Worm (Caenorhabditis elegans) whole organism, L2 larva: Measurements from ENCODE around the gene nhr-128.

Experiments used
- C34F6.9 ChIP-seq: fragments of 150-350 bp; optimal IDR thresholded peaks from 2 replicates; lab custom pipeline; 2014; ENCODE audit warnings: missing biosample characterization, missing genetic modification characterization
- F13H6.1 ChIP-seq: sonication (generic microtip); optimal IDR thresholded peaks from 2 replicates; lab custom pipeline; 2016; ENCODE audit warnings: missing genetic modification characterization, missing compliant biosample characterization
- Y55F3AM.14 ChIP-seq: fragments of 200-800 bp; sonication (Bioruptor generic); optimal IDR thresholded peaks from 2 replicates; lab custom pipeline; 2018; ENCODE audit warnings: mild to moderate bottlenecking, missing genetic modification characterization, missing compliant biosample characterization
- ZK546.5 ChIP-seq: sonication (generic microtip); optimal IDR thresholded peaks from 2 replicates; lab custom pipeline; 2017; ENCODE audit warnings: missing biosample characterization, missing genetic modification characterization
- aly-2 ChIP-seq: fragments of 150-350 bp; optimal IDR thresholded peaks from 2 replicates; lab custom pipeline; 2014; ENCODE audit warnings: missing biosample characterization, missing genetic modification characterization
- ama-1 ChIP-seq: fragments of 150-350 bp; optimal IDR thresholded peaks from 2 replicates; lab custom pipeline; 2018; ENCODE audit warnings: inconsistent platforms
- blmp-1 ChIP-seq: sonication (generic microtip); optimal IDR thresholded peaks from 2 replicates; lab custom pipeline; 2017; ENCODE audit warnings: missing genetic modification characterization, mild to moderate bottlenecking, missing compliant biosample characterization, antibody characterized with exemption, moderate library complexity; ENCODE audit not compliant: insufficient read depth
- crh-2 ChIP-seq: sonication (generic microtip); optimal IDR thresholded peaks from 2 replicates; lab custom pipeline; 2017; ENCODE audit warnings: missing biosample characterization, missing genetic modification characterization
- dmd-4 ChIP-seq: sonication (generic microtip); optimal IDR thresholded peaks from 2 replicates; lab custom pipeline; 2017; ENCODE audit warnings: missing biosample characterization, missing genetic modification characterization
- egl-27 ChIP-seq: sonication (generic microtip); optimal IDR thresholded peaks from 3 replicates; lab custom pipeline; 2017; ENCODE audit warnings: missing biosample characterization, missing genetic modification reagents, missing genetic modification characterization
- elt-1 ChIP-seq: fragments of 150-350 bp; optimal IDR thresholded peaks from 2 replicates; lab custom pipeline; 2014; ENCODE audit warnings: missing biosample characterization, missing genetic modification characterization
- elt-3 ChIP-seq: sonication (generic microtip); optimal IDR thresholded peaks from 2 replicates; lab custom pipeline; 2017; ENCODE audit warnings: missing biosample characterization, missing genetic modification characterization
- gmeb-1 ChIP-seq: fragments of 150-350 bp; optimal IDR thresholded peaks from 2 replicates; lab custom pipeline; 2014; ENCODE audit warnings: missing biosample characterization, missing genetic modification characterization
- lin-11 ChIP-seq: fragments of 150-350 bp; sonication (generic microtip); optimal IDR thresholded peaks from 2 replicates; lab custom pipeline; 2014; ENCODE audit warnings: missing biosample characterization, missing genetic modification characterization, inconsistent platforms, mixed read lengths
- lin-39 ChIP-seq: fragments of 150-350 bp; optimal IDR thresholded peaks from 2 replicates; lab custom pipeline; 2014; ENCODE audit warnings: missing biosample characterization, missing genetic modification reagents, missing genetic modification characterization
- lsy-2 ChIP-seq, 2 experiments: fragments of 150-350 bp in 1 of 2; sonication (generic microtip) in 1 of 2; optimal IDR thresholded peaks; 2 replicates each; lab custom pipeline; 2014 to 2017; ENCODE audit warnings: missing biosample characterization in 2 of 2, missing genetic modification characterization in 2 of 2
- mbf-1 ChIP-seq: sonication (generic microtip); optimal IDR thresholded peaks from 2 replicates; lab custom pipeline; 2017; ENCODE audit warnings: missing biosample characterization, missing genetic modification characterization
- mdl-1 ChIP-seq, 2 experiments: fragments of 150-350 bp in 1 of 2; sonication (generic microtip) in 1 of 2; optimal IDR thresholded peaks; 2 replicates each; lab custom pipeline; 2017; ENCODE audit warnings: missing biosample characterization in 2 of 2, missing genetic modification characterization in 2 of 2
- nhr-11 ChIP-seq: fragments of 150-350 bp; optimal IDR thresholded peaks from 2 replicates; lab custom pipeline; 2014; ENCODE audit warnings: missing biosample characterization, missing genetic modification characterization
- nhr-12 ChIP-seq: fragments of 150-350 bp; optimal IDR thresholded peaks from 2 replicates; lab custom pipeline; 2014; ENCODE audit warnings: missing biosample characterization, missing genetic modification characterization
- nhr-21 ChIP-seq: fragments of 150-350 bp; optimal IDR thresholded peaks from 2 replicates; lab custom pipeline; 2014; ENCODE audit warnings: missing biosample characterization, missing genetic modification characterization
- nhr-23 ChIP-seq: fragments of 150-350 bp; optimal IDR thresholded peaks from 2 replicates; lab custom pipeline; 2014; ENCODE audit warnings: missing biosample characterization, missing genetic modification reagents, missing genetic modification characterization
- nhr-6 ChIP-seq: fragments of 150-350 bp; optimal IDR thresholded peaks from 2 replicates; lab custom pipeline; 2014; ENCODE audit warnings: missing biosample characterization, missing genetic modification characterization
- peb-1 ChIP-seq: fragments of 150-350 bp; optimal IDR thresholded peaks from 2 replicates; lab custom pipeline; 2014; ENCODE audit warnings: missing biosample characterization, missing genetic modification characterization
- sem-4 ChIP-seq: fragments of 150-350 bp; optimal IDR thresholded peaks from 2 replicates; lab custom pipeline; 2014; ENCODE audit warnings: missing biosample characterization, missing genetic modification reagents, missing genetic modification characterization
- skn-1 ChIP-seq: sonication (generic microtip); optimal IDR thresholded peaks from 2 replicates; lab custom pipeline; 2017; ENCODE audit warnings: missing biosample characterization, missing genetic modification characterization
- sma-9 ChIP-seq, 2 experiments: fragments of 150-350 bp in 1 of 2; sonication (generic microtip) in 1 of 2; optimal IDR thresholded peaks; 2 replicates each; lab custom pipeline; 2014 to 2016; ENCODE audit warnings: missing genetic modification characterization in 2 of 2, mild to moderate bottlenecking in 1 of 2, missing biosample characterization in 1 of 2, missing compliant biosample characterization in 1 of 2, missing genetic modification reagents in 1 of 2, moderate library complexity in 1 of 2
- snpc-4 ChIP-seq: fragments of 150-350 bp; optimal IDR thresholded peaks from 2 replicates; lab custom pipeline; 2014; ENCODE audit warnings: missing biosample characterization, missing genetic modification characterization
- unc-62 ChIP-seq: fragments of 150-350 bp; optimal IDR thresholded peaks from 2 replicates; lab custom pipeline; 2014; ENCODE audit warnings: missing biosample characterization, missing genetic modification reagents, missing genetic modification characterization
- zag-1 ChIP-seq: fragments of 150-350 bp; optimal IDR thresholded peaks from 2 replicates; lab custom pipeline; 2014; ENCODE audit warnings: missing biosample characterization, missing genetic modification characterization
- ztf-1 ChIP-seq: fragments of 200-800 bp; sonication (Bioruptor generic); conservative IDR thresholded peaks from 2 replicates; pipeline ENCODE4 v1.3.6; 2022; ENCODE audit warnings: missing genetic modification characterization, missing compliant biosample characterization
- ztf-11 ChIP-seq: sonication (generic microtip); optimal IDR thresholded peaks from 2 replicates; lab custom pipeline; 2017; ENCODE audit warnings: missing biosample characterization, missing genetic modification characterization
- ztf-4 ChIP-seq: fragments of 150-350 bp; optimal IDR thresholded peaks from 2 replicates; lab custom pipeline; 2014; ENCODE audit warnings: missing biosample characterization, missing genetic modification characterization

Gene nhr-128

DNA sequence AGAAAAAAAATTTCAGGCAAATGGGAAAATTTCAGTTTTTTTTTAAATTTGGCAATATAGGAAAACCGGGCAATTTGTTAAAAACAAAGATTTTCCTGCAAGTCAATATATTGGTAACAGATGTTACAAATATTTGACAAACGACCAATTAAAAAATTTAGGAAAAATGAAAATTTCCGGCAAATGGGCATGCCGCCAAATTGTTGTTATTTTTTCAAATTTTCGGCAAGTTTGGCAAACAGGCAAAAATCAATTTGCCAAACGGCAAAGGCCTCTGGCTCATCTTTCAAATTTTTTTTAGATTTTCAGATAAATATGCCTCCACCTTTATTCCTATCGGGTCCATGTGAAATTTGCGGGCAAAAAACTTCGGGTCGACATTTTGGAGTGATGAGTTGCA lies at the start of gene nhr-128:
TSS of gene nhr-128 (plus strand) at position 301 of the 400 bp plus-strand sequence.
- TF ChIP-seq nhr-23 (tag; lab: Kevin White, UChicago) (no peak), ZK546.5 (tag; lab: Kevin White, UChicago) (no peak), lsy-2 (tag; optimal IDR thresholded peaks at IDR 0.05; lab: Kevin White, UChicago) (no peak), mbf-1 (no peak), dmd-4 (tag; lab: Kevin White, UChicago) (no peak), peb-1 (tag; lab: Kevin White, UChicago) (no peak), ama-1 (lab: Kevin White, UChicago) (no peak), skn-1 (tag; lab: Kevin White, UChicago) (no peak), sma-9 (GFP tag; optimal IDR thresholded peaks at IDR 0.05; lab: Kevin White, UChicago) (no peak), sma-9 (tag; optimal IDR thresholded peaks at IDR 0.05; lab: Kevin White, UChicago) (no peak), C34F6.9 (no peak)
- TF ChIP-seq, all 48 proteins: peak for 0

DNA sequence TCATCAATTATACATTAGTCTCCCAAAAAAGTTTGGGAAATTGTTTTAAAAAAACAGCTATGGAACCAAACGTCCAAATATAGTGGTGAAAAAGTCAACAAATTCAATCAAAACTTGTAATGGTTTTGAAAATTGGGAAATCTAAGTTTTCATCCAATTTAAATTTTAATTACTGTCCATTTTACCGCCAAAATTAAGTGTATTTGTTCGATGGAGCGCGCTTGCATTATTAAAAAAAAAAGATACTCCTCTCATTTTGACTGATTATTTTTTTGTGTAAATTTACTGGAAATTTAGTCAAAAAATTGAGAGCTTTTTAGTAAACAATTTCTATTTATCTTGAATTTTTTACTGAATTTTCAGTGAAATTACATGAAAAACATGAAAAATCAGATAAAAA lies 47.4 kb upstream of the nhr-128 start:
- TF ChIP-seq mdl-1 (tag; optimal IDR thresholded peaks at IDR 0.05; lab: Kevin White, UChicago) (no peak), nhr-21 (tag; lab: Kevin White, UChicago) (no peak), egl-27 (no peak), aly-2 (tag; lab: Kevin White, UChicago) (no peak), nhr-11 (no peak), snpc-4 (tag; lab: Kevin White, UChicago) (no peak), nhr-6 (tag; lab: Kevin White, UChicago) (no peak), peb-1 (tag; lab: Kevin White, UChicago) (no peak), elt-3 (no peak), mbf-1 (no peak), blmp-1 (tag; lab: Kevin White, UChicago) (no peak)

DNA sequence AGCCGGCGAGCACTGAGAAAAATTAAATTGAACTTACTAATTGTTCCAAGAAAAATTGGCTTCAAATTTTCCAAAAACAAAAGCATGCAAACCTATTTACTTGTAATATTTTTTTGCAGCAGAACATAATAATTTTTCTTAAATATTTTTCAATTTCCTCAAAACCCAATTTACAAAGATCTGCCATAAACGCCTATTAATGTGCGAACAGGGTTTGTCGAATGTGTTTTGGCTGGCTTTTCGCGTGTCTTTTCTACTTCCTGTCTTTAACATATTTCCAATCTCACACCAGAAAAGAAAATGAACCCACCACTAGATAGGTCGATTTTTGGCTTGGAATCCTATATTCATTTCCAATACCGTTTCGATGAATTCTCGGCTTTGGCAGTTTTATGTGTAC lies 46.6 kb upstream of the nhr-128 start, which contains the start of gene C45H4.18:
TSS of gene C45H4.18 (plus strand) at position 301 of the 400 bp plus-strand sequence.
- TF ChIP-seq C34F6.9 (no peak), nhr-11 (no peak), nhr-6 (tag; lab: Kevin White, UChicago) (no peak), lin-39 (tag; lab: Kevin White, UChicago) (no peak), ztf-1 (GFP tag; lab: Robert Waterston, UW) (no peak), lin-11 (tag; lab: Kevin White, UChicago) (no peak), gmeb-1 (tag; lab: Kevin White, UChicago) (no peak), peb-1 (tag; lab: Kevin White, UChicago) (no peak), egl-27 (no peak), F13H6.1 (tag; lab: Kevin White, UChicago) (no peak), Y55F3AM.14 (GFP tag; lab: Kevin White, UChicago) (no peak), lsy-2 (tag; optimal IDR thresholded peaks at IDR 0.05; lab: Kevin White, UChicago) (no peak), nhr-12 (tag; lab: Kevin White, UChicago) (no peak), crh-2 (tag; lab: Kevin White, UChicago) (no peak)

DNA sequence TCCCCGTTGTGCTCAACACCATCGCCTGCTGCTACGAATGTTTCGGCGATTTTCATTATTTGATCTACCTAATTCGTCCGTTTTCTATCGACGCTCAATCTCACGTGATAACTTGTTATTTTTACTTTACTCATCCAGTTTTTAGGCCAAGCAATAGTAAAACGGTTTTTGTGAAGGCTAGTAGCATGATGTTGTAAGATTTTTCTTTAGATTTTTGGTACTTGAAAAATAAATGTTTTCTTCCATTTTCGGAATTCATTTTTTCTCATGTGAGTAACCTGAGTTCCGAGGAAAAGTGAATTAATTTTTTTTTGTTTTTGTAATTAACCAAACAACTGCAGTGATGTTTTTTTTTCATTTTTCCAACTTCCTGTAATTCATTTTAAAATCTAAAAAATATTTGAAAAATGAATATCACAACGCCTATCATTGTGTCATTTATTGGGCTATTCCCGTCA lies 44.5 kb upstream of the nhr-128 start, which contains the start of gene srbc-17:
TSS of gene srbc-17 (plus strand) at position 408 of the 458 bp plus-strand sequence.
- TF ChIP-seq ztf-4 (tag; lab: Kevin White, UChicago), result no peak

DNA sequence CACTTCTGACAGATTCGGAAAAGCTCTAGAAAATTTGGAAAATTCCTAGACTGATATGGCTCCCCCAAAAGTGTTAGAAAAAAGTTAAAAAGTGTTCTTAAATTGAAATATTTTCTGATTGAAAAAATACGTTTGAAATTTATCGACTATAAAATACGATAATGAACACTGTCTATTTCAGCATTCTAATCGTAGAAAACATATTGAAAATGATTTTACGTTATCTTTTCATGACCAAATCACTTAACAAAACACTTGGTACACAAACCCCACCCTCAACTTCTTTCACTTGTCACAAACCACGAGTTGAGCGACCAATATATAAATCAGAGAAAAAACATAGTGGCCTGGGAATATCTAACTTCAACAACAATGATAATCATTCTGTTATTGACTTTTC lies 42.6 kb upstream of the nhr-128 start, which contains the start of gene cyp-33C1:
TSS of gene cyp-33C1 (plus strand) at position 301 of the 400 bp plus-strand sequence.
- TF ChIP-seq F13H6.1 (tag; lab: Kevin White, UChicago), result no peak
- no peak for TF ChIP-seq ZK546.5 (tag; lab: Kevin White, UChicago)
- no peak for TF ChIP-seq elt-1 (tag; lab: Kevin White, UChicago)
- TF ChIP-seq ztf-11, result no peak
- no peak for TF ChIP-seq snpc-4 (tag; lab: Kevin White, UChicago)
- TF ChIP-seq elt-3, result no peak
- no peak for TF ChIP-seq sem-4 (tag; lab: Kevin White, UChicago)

DNA sequence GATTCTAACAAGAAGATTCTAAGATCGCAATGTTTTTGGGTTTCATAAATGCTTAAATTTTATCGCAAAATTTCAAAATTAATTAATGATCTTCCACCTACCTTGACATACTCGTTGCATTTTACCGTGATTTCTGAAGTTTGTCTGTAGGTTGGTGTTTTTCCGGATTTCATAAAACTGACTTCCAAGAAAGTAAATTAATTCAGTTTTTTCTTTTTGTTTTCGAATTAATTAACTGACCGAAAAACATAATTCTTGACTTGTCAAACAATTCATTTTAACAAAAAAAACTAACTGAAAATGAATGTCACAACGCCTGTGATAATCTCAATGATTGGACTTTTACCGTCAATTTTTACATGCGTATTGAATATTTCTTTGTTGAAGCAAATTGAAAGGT lies 40.1 kb upstream of the nhr-128 start, which contains the start of gene srbc-16:
TSS of gene srbc-16 (plus strand) at position 301 of the 400 bp plus-strand sequence.
- TF ChIP-seq blmp-1 (tag; lab: Kevin White, UChicago), result no peak
- no peak for TF ChIP-seq ztf-1 (GFP tag; lab: Robert Waterston, UW)
- TF ChIP-seq snpc-4 (tag; lab: Kevin White, UChicago), result no peak
- TF ChIP-seq unc-62, result no peak
- TF ChIP-seq zag-1 (tag; lab: Kevin White, UChicago), result no peak
- no peak for TF ChIP-seq gmeb-1 (tag; lab: Kevin White, UChicago)
